Fruit fly (Drosophila melanogaster) whole organism: ENCODE measurements around the gene fon.

Experiments
- EcR ChIP-seq, 2 experiments: fragments of >200 bp; optimal IDR thresholded peaks; 2 replicates each; lab custom pipeline; 2017; ENCODE audit warnings: missing biosample characterization in 2 of 2, missing genetic modification characterization in 2 of 2, missing genetic modification reagents in 2 of 2
- pan ChIP-seq: fragments of >200 bp; optimal IDR thresholded peaks from 2 replicates; lab custom pipeline; 2017
- usp ChIP-seq: fragments of >200 bp; optimal IDR thresholded peaks from 2 replicates; lab custom pipeline; 2017; ENCODE audit warnings: missing biosample characterization, missing genetic modification characterization, mixed read lengths

DNA sequence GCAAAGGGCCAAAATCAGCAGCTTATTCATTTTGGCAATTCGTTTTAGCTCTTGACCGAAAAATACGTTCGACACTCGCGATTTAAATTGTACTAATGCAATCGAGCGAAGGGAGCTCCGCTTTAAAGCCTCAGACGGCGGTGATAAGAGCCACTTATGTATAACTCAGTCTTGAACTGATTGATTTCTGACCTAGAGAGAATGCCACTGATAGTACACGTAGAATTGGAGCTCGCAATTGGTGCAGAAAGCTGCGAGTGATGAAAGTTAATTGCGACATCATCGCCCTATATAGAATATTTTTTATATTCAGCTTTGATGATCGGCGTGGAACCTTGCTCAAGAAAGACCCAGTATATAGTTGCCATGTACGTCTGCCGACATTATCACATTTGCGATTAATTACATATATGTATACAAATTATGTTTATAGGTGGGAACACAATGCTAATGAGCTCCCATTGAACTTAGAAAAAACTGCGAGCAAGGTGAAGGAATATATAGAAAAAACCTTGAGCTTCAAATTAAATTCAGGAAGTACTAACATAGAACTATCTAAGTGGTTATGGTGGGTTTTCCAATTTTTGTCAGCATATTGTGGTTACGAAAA is at the start of gene fon:
- no peak for TF ChIP-seq EcR (GFP tag; optimal IDR thresholded peaks at IDR 0.05; lab: Kevin White, UChicago)
- no peak for TF ChIP-seq usp
- no peak for TF ChIP-seq pan (lab: Kevin White, UChicago)
